Worm (Caenorhabditis elegans): Measurements from ENCODE around the gene Y43C5A.7.

DNA sequence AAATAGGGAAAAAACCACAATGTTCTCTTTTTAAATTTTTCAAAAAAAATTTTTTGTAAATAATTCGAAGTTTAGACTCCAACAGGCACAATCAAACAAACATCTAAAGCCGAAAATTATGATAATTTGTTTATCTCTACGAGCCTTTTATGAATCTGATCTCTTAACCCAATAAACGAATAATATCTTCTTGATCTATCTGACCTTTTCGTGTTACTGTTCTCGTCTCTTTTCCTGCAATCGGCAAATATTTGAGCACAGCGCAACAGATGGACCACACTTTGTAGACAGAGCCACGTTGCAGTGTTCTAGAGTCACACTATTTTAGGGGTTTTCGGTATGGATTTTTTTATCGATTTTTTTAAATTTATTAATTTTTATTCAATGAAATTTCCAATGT is 25.3 kb upstream of the Y43C5A.7 start:
- TF ChIP-seq ahr-1 (tag; optimal IDR thresholded peaks at IDR 0.05) (no peak), hlh-8 (tag; optimal IDR thresholded peaks at IDR 0.05) (no peak), lim-6 (tag; optimal IDR thresholded peaks at IDR 0.05) (no peak), dmd-4 (tag; optimal IDR thresholded peaks at IDR 0.05; ENCODE audit: borderline replicate concordance) (no peak), ttx-3 (tag; optimal IDR thresholded peaks at IDR 0.05) (no peak)

Data from whole organism, late embryonic.